Worm (Caenorhabditis elegans) whole organism, young adult: ENCODE data around the gene gcy-32.

Experiments
- C17E4.6 ChIP-seq: fragments of 200-800 bp; sonication (Bioruptor generic); IDR thresholded peaks from 2 replicates; pipeline ENCODE4 v1.3.6; 2022; ENCODE audit warnings: missing genetic modification reagents, missing genetic modification characterization, missing compliant biosample characterization
- dox-1 ChIP-seq: fragments of 200-800 bp; sonication (Bioruptor generic); IDR thresholded peaks from 2 replicates; pipeline ENCODE4 v1.3.6; 2022; ENCODE audit warnings: missing genetic modification reagents, missing genetic modification characterization, missing compliant biosample characterization
- let-607 ChIP-seq, 2 experiments: fragments of 200-800 bp in 1 of 2; sonication (Bioruptor generic) in 1 of 2; sonication (generic microtip) in 1 of 2; optimal IDR thresholded peaks; 2 replicates each; lab custom pipeline; 2016 to 2018; ENCODE audit warnings: mild to moderate bottlenecking in 2 of 2, missing compliant biosample characterization in 2 of 2, missing genetic modification characterization in 2 of 2, moderate library complexity in 2 of 2, missing genotype in 1 of 2
- lsy-27 ChIP-seq: sonication (generic microtip); optimal IDR thresholded peaks from 2 replicates; lab custom pipeline; 2017; ENCODE audit warnings: missing genetic modification characterization, mild to moderate bottlenecking, missing compliant biosample characterization, antibody characterized with exemption, missing genotype, borderline replicate concordance; ENCODE audit not compliant: insufficient read depth
- unc-130 ChIP-seq: sonication (generic microtip); optimal IDR thresholded peaks from 2 replicates; lab custom pipeline; 2016; ENCODE audit warnings: missing genetic modification reagents, missing genetic modification characterization, missing compliant biosample characterization

ce11 chrV:13949010-13949409 is 33.7 kb upstream of the gcy-32 start, which contains the start of gene R10D12.6:
- TF ChIP-seq C17E4.6 (GFP tag; lab: Robert Waterston, UW) (no peak), lsy-27 (tag; lab: Kevin White, UChicago) (no peak), unc-130 (GFP tag; lab: Kevin White, UChicago) (no peak), let-607 (tag; optimal IDR thresholded peaks at IDR 0.05; lab: Kevin White, UChicago) (no peak), dox-1 (GFP tag; lab: Robert Waterston, UW) (no peak)
